Worm (Caenorhabditis elegans): ENCODE data around the gene F43G6.7.

- TF ChIP-seq nhr-237 (tag; optimal IDR thresholded peaks at IDR 0.05) (no peak), ztf-4 (tag; optimal IDR thresholded peaks at IDR 0.05) (no peak), egl-5 (tag; optimal IDR thresholded peaks at IDR 0.05) (no peak), unc-62 (GFP tag; optimal IDR thresholded peaks at IDR 0.05) (no peak), ceh-28 (tag; optimal IDR thresholded peaks at IDR 0.05) (no peak)
Measured at ce11 chrII:11798737-11799136, 11.9 kb upstream of the F43G6.7 start, which contains the start of gene hda-5.

All from whole organism, L3 larva.